Worm (Caenorhabditis elegans) whole organism, L4 larva: ENCODE results near the gene bath-37.

Source experiments
- D1046.2 ChIP-seq: fragments of 200-800 bp; sonication (Bioruptor generic); IDR thresholded peaks from 2 replicates; pipeline ENCODE4 v1.3.6; 2022; ENCODE audit warnings: missing genetic modification characterization, missing compliant biosample characterization
- F37D6.2 ChIP-seq: sonication (generic microtip); optimal IDR thresholded peaks from 2 replicates; lab custom pipeline; 2016; ENCODE audit warnings: mild to moderate bottlenecking, missing genetic modification characterization, missing compliant biosample characterization
- F49E8.2 ChIP-seq: sonication (generic microtip); optimal IDR thresholded peaks from 2 replicates; lab custom pipeline; 2016; ENCODE audit warnings: missing compliant biosample characterization, mild to moderate bottlenecking, missing genetic modification characterization, borderline replicate concordance
- T26A8.4 ChIP-seq: fragments of 200-800 bp; sonication (Bioruptor generic); IDR thresholded peaks from 2 replicates; pipeline ENCODE4 v1.3.6; 2022; ENCODE audit warnings: missing genetic modification characterization, missing compliant biosample characterization
- Y48G9A.11 ChIP-seq: fragments of 200-800 bp; sonication (Bioruptor generic); IDR thresholded peaks from 2 replicates; pipeline ENCODE4 v1.3.6; 2022; ENCODE audit warnings: missing genetic modification reagents, missing genetic modification characterization, missing compliant biosample characterization
- Y5F2A.4 ChIP-seq: fragments of 200-800 bp; sonication (Bioruptor generic); optimal IDR thresholded peaks from 2 replicates; lab custom pipeline; 2018; ENCODE audit warnings: mild to moderate bottlenecking, missing genetic modification characterization, missing compliant biosample characterization
- Y75B8A.6 ChIP-seq: fragments of 200-800 bp; sonication (Bioruptor generic); IDR thresholded peaks from 2 replicates; pipeline ENCODE4 v1.3.6; 2022; ENCODE audit warnings: missing genetic modification reagents, missing genetic modification characterization, missing compliant biosample characterization
- aly-2 ChIP-seq: sonication (generic microtip); optimal IDR thresholded peaks from 2 replicates; lab custom pipeline; 2018; ENCODE audit warnings: missing biosample characterization, missing genetic modification characterization
- ama-1 ChIP-seq: fragments of 150-350 bp; optimal IDR thresholded peaks from 2 replicates; lab custom pipeline; 2014; ENCODE audit warnings: inconsistent platforms, mixed read lengths
- attf-4 ChIP-seq: sonication (generic microtip); optimal IDR thresholded peaks from 3 replicates; lab custom pipeline; 2017; ENCODE audit warnings: missing biosample characterization, missing genetic modification characterization
- ceh-20 ChIP-seq: fragments of 200-800 bp; sonication (Bioruptor generic); IDR thresholded peaks from 2 replicates; pipeline ENCODE4 v1.3.6; 2022; ENCODE audit warnings: missing genetic modification reagents, missing genetic modification characterization, missing compliant biosample characterization
- ceh-32 ChIP-seq: sonication (generic microtip); optimal IDR thresholded peaks from 2 replicates; lab custom pipeline; 2016; ENCODE audit warnings: mild to moderate bottlenecking, missing genetic modification characterization, missing compliant biosample characterization; ENCODE audit not compliant: poor library complexity
- ceh-82 ChIP-seq: sonication (generic microtip); optimal IDR thresholded peaks from 2 replicates; lab custom pipeline; 2017; ENCODE audit warnings: missing biosample characterization, missing genetic modification characterization
- ces-1 ChIP-seq: fragments of 150-350 bp; sonication (generic microtip); optimal IDR thresholded peaks from 4 replicates; lab custom pipeline; 2014; ENCODE audit warnings: missing biosample characterization, missing genetic modification reagents, missing genetic modification characterization
- ctbp-1 ChIP-seq: fragments of 200-800 bp; sonication (Bioruptor generic); IDR thresholded peaks from 2 replicates; pipeline ENCODE4 v1.3.6; 2022; ENCODE audit warnings: missing genetic modification reagents, missing genetic modification characterization, missing compliant biosample characterization
- daf-12 ChIP-seq: fragments of 150-350 bp; optimal IDR thresholded peaks from 2 replicates; lab custom pipeline; 2014; ENCODE audit warnings: missing biosample characterization, missing genetic modification reagents, missing genetic modification characterization
- daf-16 ChIP-seq, 3 experiments: sonication (generic microtip); optimal IDR thresholded peaks; 2 replicates each; lab custom pipeline; 2016 to 2017; ENCODE audit warnings: missing genetic modification characterization in 3 of 3, missing genetic modification reagents in 3 of 3, mild to moderate bottlenecking in 2 of 3, missing compliant biosample characterization in 2 of 3, missing biosample characterization in 1 of 3, moderate library complexity in 1 of 3
- daf-8 ChIP-seq: fragments of 200-800 bp; sonication (Bioruptor generic); IDR thresholded peaks from 2 replicates; pipeline ENCODE4 v1.3.6; 2022; ENCODE audit warnings: missing genetic modification characterization, missing compliant biosample characterization
- dmd-9 ChIP-seq: fragments of 200-800 bp; sonication (Bioruptor generic); IDR thresholded peaks from 2 replicates; pipeline ENCODE4 v1.3.6; 2022; ENCODE audit warnings: missing genetic modification reagents, missing genetic modification characterization, missing compliant biosample characterization
- dpl-1 ChIP-seq: fragments of 150-350 bp; optimal IDR thresholded peaks from 2 replicates; lab custom pipeline; 2014; ENCODE audit warnings: missing biosample characterization, missing genetic modification reagents, missing genetic modification characterization
- egl-43 ChIP-seq: fragments of 200-800 bp; sonication (Bioruptor generic); IDR thresholded peaks from 2 replicates; pipeline ENCODE4 v1.3.6; 2022; ENCODE audit warnings: missing genetic modification reagents, missing genetic modification characterization, missing compliant biosample characterization
- fos-1 ChIP-seq: fragments of 150-350 bp; optimal IDR thresholded peaks from 2 replicates; lab custom pipeline; 2014; ENCODE audit warnings: missing biosample characterization, missing genetic modification characterization
- gei-8 ChIP-seq: fragments of 200-800 bp; sonication (Bioruptor generic); optimal IDR thresholded peaks from 2 replicates; lab custom pipeline; 2018; ENCODE audit warnings: mild to moderate bottlenecking, missing genetic modification characterization, missing compliant biosample characterization
- lim-7 ChIP-seq: fragments of 200-800 bp; sonication (Bioruptor generic); IDR thresholded peaks from 2 replicates; pipeline ENCODE4 v1.3.6; 2022; ENCODE audit warnings: missing genetic modification characterization, missing compliant biosample characterization
- lin-13 ChIP-seq: fragments of 150-350 bp; optimal IDR thresholded peaks from 2 replicates; lab custom pipeline; 2014; ENCODE audit warnings: missing biosample characterization, missing genetic modification reagents, missing genetic modification characterization
- lin-15B ChIP-seq: fragments of 150-350 bp; sonication (generic microtip); optimal IDR thresholded peaks from 3 replicates; lab custom pipeline; 2014; ENCODE audit warnings: missing biosample characterization, missing genetic modification characterization
- lin-29 ChIP-seq: fragments of 200-800 bp; sonication (Bioruptor generic); IDR thresholded peaks from 2 replicates; pipeline ENCODE4 v1.3.6; 2022; ENCODE audit warnings: missing genetic modification reagents, missing genetic modification characterization, missing compliant biosample characterization
- lin-38 ChIP-seq: fragments of 200-800 bp; sonication (Bioruptor generic); IDR thresholded peaks from 2 replicates; pipeline ENCODE4 v1.3.6; 2022; ENCODE audit warnings: missing genetic modification reagents, missing genetic modification characterization, missing compliant biosample characterization
- lin-39 ChIP-seq: fragments of 150-350 bp; optimal IDR thresholded peaks from 2 replicates; lab custom pipeline; 2014; ENCODE audit warnings: missing biosample characterization, missing genetic modification reagents, missing genetic modification characterization
- madf-9 ChIP-seq: fragments of 200-800 bp; sonication (Bioruptor generic); conservative IDR thresholded peaks from 2 replicates; pipeline ENCODE4 v1.3.6; 2022; ENCODE audit warnings: missing genetic modification reagents, missing genetic modification characterization, missing compliant biosample characterization
- mdl-1 ChIP-seq, 2 experiments: fragments of 150-350 bp in 1 of 2; sonication (generic microtip) in 1 of 2; optimal IDR thresholded peaks; 2 replicates each; lab custom pipeline; 2014 to 2017; ENCODE audit warnings: missing biosample characterization in 2 of 2, missing genetic modification characterization in 2 of 2
- mes-2 ChIP-seq: sonication (generic microtip); optimal IDR thresholded peaks from 2 replicates; lab custom pipeline; 2016; ENCODE audit warnings: missing genotype, mild to moderate bottlenecking, missing genetic modification characterization, missing compliant biosample characterization; ENCODE audit not compliant: poor library complexity, severe bottlenecking
- mxl-3 ChIP-seq: fragments of 200-800 bp; sonication (Bioruptor generic); optimal IDR thresholded peaks from 2 replicates; lab custom pipeline; 2018; ENCODE audit warnings: mild to moderate bottlenecking, missing genetic modification characterization, missing compliant biosample characterization
- nhr-10 ChIP-seq: fragments of 150-350 bp; optimal IDR thresholded peaks from 2 replicates; lab custom pipeline; 2014; ENCODE audit warnings: missing biosample characterization, missing genetic modification characterization
- nhr-11 ChIP-seq: fragments of 150-350 bp; optimal IDR thresholded peaks from 2 replicates; lab custom pipeline; 2014; ENCODE audit warnings: missing biosample characterization, missing genetic modification characterization
- nhr-237 ChIP-seq: sonication (generic microtip); optimal IDR thresholded peaks from 2 replicates; lab custom pipeline; 2017; ENCODE audit warnings: missing biosample characterization, missing genetic modification characterization
- nhr-28 ChIP-seq: fragments of 150-350 bp; optimal IDR thresholded peaks from 2 replicates; lab custom pipeline; 2014; ENCODE audit warnings: missing biosample characterization, missing genetic modification characterization
- nhr-48 ChIP-seq: sonication (generic microtip); optimal IDR thresholded peaks from 2 replicates; lab custom pipeline; 2016; ENCODE audit warnings: mild to moderate bottlenecking, missing genetic modification characterization, missing compliant biosample characterization
- pha-4 ChIP-seq, 2 experiments: fragments of 150-350 bp in 1 of 2; fragments of 200-800 bp in 1 of 2; sonication (Bioruptor generic) in 1 of 2; IDR thresholded peaks in 1 of 2; optimal IDR thresholded peaks in 1 of 2; 2 replicates each; pipeline versions ENCODE4 v1.3.6 to Lab custom; 2014 to 2022; ENCODE audit warnings: missing genetic modification characterization in 2 of 2, missing genetic modification reagents in 2 of 2, missing biosample characterization in 1 of 2, missing compliant biosample characterization in 1 of 2
- rbr-2 ChIP-seq: sonication (generic microtip); optimal IDR thresholded peaks from 2 replicates; lab custom pipeline; 2016; ENCODE audit warnings: missing genotype, missing genetic modification characterization, missing compliant biosample characterization
- skn-1 ChIP-seq: fragments of 150-350 bp; optimal IDR thresholded peaks from 2 replicates; lab custom pipeline; 2014; ENCODE audit warnings: missing biosample characterization, missing genetic modification characterization
- snpc-4 ChIP-seq: fragments of 150-350 bp; optimal IDR thresholded peaks from 2 replicates; lab custom pipeline; 2014; ENCODE audit warnings: missing biosample characterization, missing genetic modification characterization
- spr-1 ChIP-seq: sonication (generic microtip); optimal IDR thresholded peaks from 2 replicates; lab custom pipeline; 2016; ENCODE audit warnings: mild to moderate bottlenecking, missing genetic modification characterization, missing compliant biosample characterization
- unc-39 ChIP-seq: sonication (generic microtip); optimal IDR thresholded peaks from 2 replicates; lab custom pipeline; 2017; ENCODE audit warnings: missing biosample characterization, missing genetic modification characterization
- unc-62 ChIP-seq, 3 experiments: fragments of 150-350 bp in 1 of 3; sonication (generic microtip); optimal IDR thresholded peaks in 2 of 3; peaks in 1 of 3; 1 replicate in 1 of 3; 2 replicates in 2 of 3; lab custom pipeline; 2014 to 2017; ENCODE audit warnings: missing biosample characterization in 3 of 3, missing genetic modification characterization in 3 of 3, missing genetic modification reagents in 3 of 3, missing genotype in 1 of 3
- vab-7 ChIP-seq: fragments of 200-800 bp; sonication (Bioruptor generic); IDR thresholded peaks from 2 replicates; pipeline ENCODE4 v1.3.6; 2022; ENCODE audit warnings: missing genetic modification reagents, missing genetic modification characterization, missing compliant biosample characterization
- zag-1 ChIP-seq: fragments of 150-350 bp; optimal IDR thresholded peaks from 2 replicates; lab custom pipeline; 2014; ENCODE audit warnings: missing biosample characterization, missing genetic modification characterization
- zfp-3 ChIP-seq: fragments of 200-800 bp; sonication (Bioruptor generic); conservative IDR thresholded peaks from 2 replicates; pipeline ENCODE4 v1.3.6; 2022; ENCODE audit warnings: missing genetic modification reagents, missing genetic modification characterization, missing compliant biosample characterization
- zip-11 ChIP-seq: fragments of 200-800 bp; sonication (Bioruptor generic); IDR thresholded peaks from 2 replicates; pipeline ENCODE4 v1.3.6; 2022; ENCODE audit warnings: missing genetic modification characterization, missing compliant biosample characterization
- ztf-7 ChIP-seq: fragments of 150-350 bp; optimal IDR thresholded peaks from 2 replicates; lab custom pipeline; 2014; ENCODE audit warnings: missing biosample characterization, missing genetic modification characterization

bath-37 gene

ce11 chrIV:12032383-12032782, 36.3 kb upstream of the bath-37 start (continued):
- TF ChIP-seq lin-13 (peak; percentile 85), nhr-11 (peak; percentile 91), aly-2 (tag; lab: Kevin White, UChicago) (no peak), T26A8.4 (GFP tag; lab: Robert Waterston, UW) (peak; percentile 90), zag-1 (tag; lab: Kevin White, UChicago) (no peak), ceh-82 (tag; lab: Kevin White, UChicago) (no peak), D1046.2 (GFP tag; lab: Robert Waterston, UW) (no peak; the same call in 1 of the 2 replicates), attf-4 (no peak), unc-39 (tag; lab: Kevin White, UChicago) (no peak), mdl-1 (tag; optimal IDR thresholded peaks at IDR 0.05; lab: Kevin White, UChicago) (peak in 1 of 2 experiments; percentile 70), F37D6.2 (tag; lab: Kevin White, UChicago) (peak; percentile 23), nhr-10 (tag; lab: Kevin White, UChicago) (peak; percentile 93), nhr-28 (tag; lab: Kevin White, UChicago) (peak; percentile 89), mxl-3 (GFP tag; lab: Kevin White, UChicago) (peak; percentile 91), Y75B8A.6 (GFP tag; lab: Robert Waterston, UW) (no peak), pha-4 (GFP tag; IDR thresholded peaks at IDR 0.05; lab: Robert Waterston, UW) (peak; percentile 57; the same call in 1 of the 2 replicates), pha-4 (tag; optimal IDR thresholded peaks at IDR 0.05; lab: Kevin White, UChicago) (no peak), ces-1 (no peak), daf-8 (no peak), egl-43 (GFP tag; lab: Robert Waterston, UW) (peak; percentile 71), F49E8.2 (tag; lab: Kevin White, UChicago) (no peak), skn-1 (tag; lab: Kevin White, UChicago) (peak; percentile 56), lin-15B (no peak), daf-16 (GFP tag; optimal IDR thresholded peaks at IDR 0.05; lab: Kevin White, UChicago) (peak; percentile 58 to 67), daf-16 (tag; optimal IDR thresholded peaks at IDR 0.05; lab: Kevin White, UChicago) (peak; percentile 93), lin-39 (tag; lab: Kevin White, UChicago) (no peak), fos-1 (tag; lab: Kevin White, UChicago) (peak; percentile 49), lin-38 (GFP tag; lab: Robert Waterston, UW) (peak; percentile 73), lim-7 (GFP tag; lab: Robert Waterston, UW) (0 out of 2 replicates have a peak, but pooled peaks have one; percentile 15), ceh-20 (GFP tag; lab: Robert Waterston, UW) (peak; percentile 73), daf-12 (tag; lab: Kevin White, UChicago) (no peak), ceh-32 (tag; lab: Kevin White, UChicago) (no peak), vab-7 (GFP tag; lab: Robert Waterston, UW) (no peak; the same call in 1 of the 2 replicates), dmd-9 (GFP tag; lab: Robert Waterston, UW) (0 out of 2 replicates have a peak, but pooled peaks have one; percentile 46), lin-29 (GFP tag; lab: Robert Waterston, UW) (no peak), madf-9 (GFP tag; lab: Robert Waterston, UW) (no peak), mes-2 (tag; lab: Kevin White, UChicago) (peak; percentile 74), unc-62 (GFP tag; optimal IDR thresholded peaks at IDR 0.05 in 1 of 2; lab: Kevin White, UChicago) (no peak), unc-62 (tag; optimal IDR thresholded peaks at IDR 0.05; lab: Kevin White, UChicago) (no peak), nhr-48 (tag; lab: Kevin White, UChicago) (peak; percentile 94), zip-11 (GFP tag; lab: Robert Waterston, UW) (no peak), spr-1 (tag; lab: Kevin White, UChicago) (peak; percentile 67), ctbp-1 (GFP tag; lab: Robert Waterston, UW) (peak; percentile 26; the same call in 1 of the 2 replicates), ama-1 (lab: Kevin White, UChicago) (peak; percentile 37), rbr-2 (tag; lab: Kevin White, UChicago) (peak; percentile 83), Y48G9A.11 (GFP tag; lab: Robert Waterston, UW) (no peak), gei-8 (GFP tag; lab: Kevin White, UChicago) (peak; percentile 83), ztf-7 (peak; percentile 90), nhr-237 (tag; lab: Kevin White, UChicago) (no peak), dpl-1 (GFP tag; lab: Kevin White, UChicago) (peak; percentile 56), snpc-4 (tag; lab: Kevin White, UChicago) (no peak), Y5F2A.4 (no peak), zfp-3 (GFP tag; lab: Robert Waterston, UW) (peak; percentile 76)
